Fruit fly (Drosophila melanogaster) whole organism, prepupa: Measurements from ENCODE around the gene CG13857.
A peak's percentile ranks its signal among the peaks of the same experiment; 100 is the strongest.

ENCODE experiments used
- Blimp-1 ChIP-seq: fragments of 200-800 bp; sonication (Bioruptor generic); optimal IDR thresholded peaks from 3 replicates; lab custom pipeline; 2017; ENCODE audit warnings: missing biosample characterization, missing genetic modification characterization, mild to moderate bottlenecking, moderate library complexity, missing genetic modification reagents
- CG10631 ChIP-seq: fragments of 200-800 bp; sonication (Bioruptor generic); optimal IDR thresholded peaks from 2 replicates; lab custom pipeline; 2016; ENCODE audit warnings: missing biosample characterization, missing genetic modification characterization
- CG10669 ChIP-seq: fragments of 200-800 bp; sonication (Bioruptor generic); optimal IDR thresholded peaks from 3 replicates; lab custom pipeline; 2018; ENCODE audit warnings: missing biosample characterization, mild to moderate bottlenecking, missing genetic modification characterization, moderate library complexity
- CG11294 ChIP-seq: fragments of 200-800 bp; sonication (Bioruptor generic); IDR thresholded peaks from 2 replicates; pipeline ENCODE4 v1.3.6; 2022; ENCODE audit warnings: missing biosample characterization, missing genetic modification characterization
- CG11762 ChIP-seq: fragments of 200-800 bp; sonication (Bioruptor generic); optimal IDR thresholded peaks from 3 replicates; lab custom pipeline; 2016; ENCODE audit warnings: missing biosample characterization, missing genetic modification characterization; ENCODE audit not compliant: insufficient read depth
- CG11902 ChIP-seq: fragments of 200-800 bp; sonication (Bioruptor generic); optimal IDR thresholded peaks from 3 replicates; lab custom pipeline; 2016; ENCODE audit warnings: missing biosample characterization, missing genetic modification characterization
- CG15336 ChIP-seq: fragments of 200-800 bp; sonication (Bioruptor generic); IDR thresholded peaks from 2 replicates; pipeline ENCODE4 v1.3.6; 2022; ENCODE audit warnings: missing biosample characterization, missing genetic modification characterization
- CG1621 ChIP-seq: fragments of 200-800 bp; sonication (Bioruptor generic); optimal IDR thresholded peaks from 3 replicates; lab custom pipeline; 2018; ENCODE audit warnings: missing biosample characterization, mild to moderate bottlenecking, missing genetic modification characterization
- CG16779 ChIP-seq: fragments of 200-800 bp; sonication (Bioruptor generic); optimal IDR thresholded peaks from 3 replicates; lab custom pipeline; 2017; ENCODE audit warnings: missing biosample characterization, mild to moderate bottlenecking, missing genetic modification characterization
- CG3032 ChIP-seq: fragments of 200-800 bp; optimal IDR thresholded peaks from 2 replicates; lab custom pipeline; 2019; ENCODE audit warnings: missing biosample characterization, mild to moderate bottlenecking, missing genetic modification characterization, moderate library complexity
- CG31627 ChIP-seq: fragments of 200-800 bp; sonication (Bioruptor generic); optimal IDR thresholded peaks from 3 replicates; lab custom pipeline; 2016; ENCODE audit warnings: missing biosample characterization, missing genetic modification characterization
- CG32006 ChIP-seq: fragments of 200-800 bp; sonication (Bioruptor generic); optimal IDR thresholded peaks from 3 replicates; lab custom pipeline; 2017; ENCODE audit warnings: missing biosample characterization, mild to moderate bottlenecking, missing genetic modification characterization
- CG34406 ChIP-seq: fragments of 200-800 bp; sonication (Bioruptor generic); optimal IDR thresholded peaks from 3 replicates; lab custom pipeline; 2016; ENCODE audit warnings: missing biosample characterization, missing genetic modification characterization
- CG3919 ChIP-seq: fragments of 200-800 bp; sonication (Bioruptor generic); optimal IDR thresholded peaks from 3 replicates; lab custom pipeline; 2016; ENCODE audit warnings: missing biosample characterization, missing genetic modification characterization
- CG4318 ChIP-seq: fragments of 200-800 bp; sonication (Bioruptor generic); optimal IDR thresholded peaks from 3 replicates; lab custom pipeline; 2017; ENCODE audit warnings: missing biosample characterization, mild to moderate bottlenecking, missing genetic modification characterization
- CG6163 ChIP-seq: fragments of 200-800 bp; sonication (Bioruptor generic); IDR thresholded peaks from 3 replicates; pipeline ENCODE4 v1.3.6; 2022; ENCODE audit warnings: missing biosample characterization, missing genetic modification characterization
- CG6276 ChIP-seq: fragments of 200-800 bp; sonication (Bioruptor generic); optimal IDR thresholded peaks from 2 replicates; lab custom pipeline; 2017; ENCODE audit warnings: missing biosample characterization, mild to moderate bottlenecking, missing genetic modification characterization
- CG6792 ChIP-seq: fragments of 200-800 bp; sonication (Bioruptor generic); optimal IDR thresholded peaks from 3 replicates; lab custom pipeline; 2016; ENCODE audit warnings: missing biosample characterization, missing genetic modification characterization
- CG6808 ChIP-seq: fragments of 200-800 bp; sonication (Bioruptor generic); optimal IDR thresholded peaks from 3 replicates; lab custom pipeline; 2017; ENCODE audit warnings: missing biosample characterization, missing genetic modification characterization, mild to moderate bottlenecking, moderate library complexity, missing genetic modification reagents
- CG8119 ChIP-seq: fragments of 200-800 bp; sonication (Bioruptor generic); IDR thresholded peaks from 3 replicates; pipeline ENCODE4 v1.3.6; 2022; ENCODE audit warnings: missing biosample characterization, missing genetic modification characterization
- CG8319 ChIP-seq: fragments of 200-800 bp; sonication (Bioruptor generic); optimal IDR thresholded peaks from 3 replicates; lab custom pipeline; 2016; ENCODE audit warnings: missing biosample characterization, missing genetic modification characterization
- CG8632 ChIP-seq: fragments of 200-800 bp; sonication (Bioruptor generic); optimal IDR thresholded peaks from 3 replicates; lab custom pipeline; 2016; ENCODE audit warnings: missing biosample characterization, missing genetic modification characterization
- CG9139 ChIP-seq: fragments of 200-800 bp; sonication (Bioruptor generic); optimal IDR thresholded peaks from 3 replicates; lab custom pipeline; 2017; ENCODE audit warnings: missing biosample characterization, mild to moderate bottlenecking, missing genetic modification characterization
- Eip75B ChIP-seq: fragments of 200-800 bp; sonication (Bioruptor generic); optimal IDR thresholded peaks from 3 replicates; lab custom pipeline; 2016; ENCODE audit warnings: missing biosample characterization, missing genetic modification characterization
- Eip78C ChIP-seq: fragments of 200-800 bp; sonication (Bioruptor generic); peaks from one replicate; lab custom pipeline; 2016; ENCODE audit warnings: missing biosample characterization, missing genetic modification characterization
- Ets21C ChIP-seq: fragments of 200-800 bp; sonication (Bioruptor generic); optimal IDR thresholded peaks from 3 replicates; lab custom pipeline; 2016; ENCODE audit warnings: missing biosample characterization, missing genetic modification characterization
- Gug ChIP-seq: fragments of 200-800 bp; sonication (Bioruptor generic); IDR thresholded peaks from 2 replicates; pipeline ENCODE4 v1.3.6; 2022; ENCODE audit warnings: missing biosample characterization, missing genetic modification characterization
- Hr38 ChIP-seq: sonication (Bioruptor generic); optimal IDR thresholded peaks from 2 replicates; lab custom pipeline; 2016; ENCODE audit warnings: missing biosample characterization, missing genetic modification characterization
- Lpt ChIP-seq: fragments of 200-800 bp; sonication (Bioruptor generic); optimal IDR thresholded peaks from 3 replicates; lab custom pipeline; 2016; ENCODE audit warnings: missing biosample characterization, missing genetic modification characterization
- Met ChIP-seq: fragments of 200-800 bp; sonication (Bioruptor generic); optimal IDR thresholded peaks from 3 replicates; lab custom pipeline; 2016; ENCODE audit warnings: missing biosample characterization, missing genetic modification characterization
- OdsH ChIP-seq: fragments of 200-800 bp; sonication (Bioruptor generic); optimal IDR thresholded peaks from 3 replicates; lab custom pipeline; 2016; ENCODE audit warnings: missing biosample characterization, missing genetic modification characterization
- Smox ChIP-seq: fragments of 200-800 bp; sonication (Bioruptor generic); optimal IDR thresholded peaks from 3 replicates; lab custom pipeline; 2016; ENCODE audit warnings: missing biosample characterization, missing genetic modification characterization
- Sox102F ChIP-seq: fragments of 200-800 bp; sonication (Bioruptor generic); optimal IDR thresholded peaks from 2 replicates; lab custom pipeline; 2016; ENCODE audit warnings: missing biosample characterization, mild to moderate bottlenecking, missing genetic modification characterization
- Sox14 ChIP-seq: fragments of 200-800 bp; sonication (Bioruptor generic); optimal IDR thresholded peaks from 3 replicates; lab custom pipeline; 2016; ENCODE audit warnings: missing biosample characterization, missing genetic modification characterization
- Sox15 ChIP-seq: fragments of 200-800 bp; sonication (Bioruptor generic); optimal IDR thresholded peaks from 3 replicates; lab custom pipeline; 2016; ENCODE audit warnings: missing biosample characterization, missing genetic modification characterization
- achi ChIP-seq: fragments of 200-800 bp; sonication (Bioruptor generic); optimal IDR thresholded peaks from 3 replicates; lab custom pipeline; 2016; ENCODE audit warnings: missing biosample characterization, missing genetic modification characterization
- cyc ChIP-seq: fragments of 200-800 bp; sonication (Bioruptor generic); optimal IDR thresholded peaks from 3 replicates; lab custom pipeline; 2016; ENCODE audit warnings: missing biosample characterization, missing genetic modification characterization
- dac ChIP-seq: fragments of 200-800 bp; sonication (Bioruptor generic); optimal IDR thresholded peaks from 2 replicates; lab custom pipeline; 2017; ENCODE audit warnings: missing biosample characterization, mild to moderate bottlenecking, missing genetic modification characterization
- dsx ChIP-seq: fragments of 200-800 bp; optimal IDR thresholded peaks from 3 replicates; lab custom pipeline; 2019; ENCODE audit warnings: missing biosample characterization, mild to moderate bottlenecking, missing genetic modification characterization, moderate library complexity; ENCODE audit not compliant: poor library complexity, severe bottlenecking
- eg ChIP-seq: fragments of 200-800 bp; sonication (Bioruptor generic); IDR thresholded peaks from 3 replicates; pipeline ENCODE4 v1.3.6; 2022; ENCODE audit warnings: missing biosample characterization, missing genetic modification characterization
- fd59A ChIP-seq: fragments of 200-800 bp; sonication (Bioruptor generic); optimal IDR thresholded peaks from 2 replicates; lab custom pipeline; 2017; ENCODE audit warnings: missing biosample characterization, mild to moderate bottlenecking, missing genetic modification characterization, missing genetic modification reagents
- fd85E ChIP-seq: fragments of 200-800 bp; sonication (Bioruptor generic); optimal IDR thresholded peaks from 3 replicates; lab custom pipeline; 2016; ENCODE audit warnings: missing biosample characterization, missing genetic modification characterization
- fkh ChIP-seq: fragments of 200-800 bp; sonication (Bioruptor generic); optimal IDR thresholded peaks from 3 replicates; lab custom pipeline; 2017; ENCODE audit warnings: missing biosample characterization, mild to moderate bottlenecking, missing genetic modification characterization, moderate library complexity
- lz ChIP-seq: fragments of 200-800 bp; sonication (Bioruptor generic); optimal IDR thresholded peaks from 3 replicates; lab custom pipeline; 2016; ENCODE audit warnings: missing biosample characterization, missing genetic modification characterization
- net ChIP-seq: fragments of 200-800 bp; sonication (Bioruptor generic); optimal IDR thresholded peaks from 3 replicates; lab custom pipeline; 2016; ENCODE audit warnings: missing biosample characterization, missing genetic modification characterization
- pdm3 ChIP-seq: fragments of 200-800 bp; sonication (Bioruptor generic); optimal IDR thresholded peaks from 3 replicates; lab custom pipeline; 2016; ENCODE audit warnings: missing biosample characterization, missing genetic modification characterization
- spab ChIP-seq: fragments of 200-800 bp; sonication (Bioruptor generic); optimal IDR thresholded peaks from 2 replicates; lab custom pipeline; 2017; ENCODE audit warnings: missing biosample characterization, mild to moderate bottlenecking, missing genetic modification characterization, missing genetic modification reagents
- topi ChIP-seq: fragments of 200-800 bp; sonication (Bioruptor generic); optimal IDR thresholded peaks from 3 replicates; lab custom pipeline; 2016; ENCODE audit warnings: missing biosample characterization, missing genetic modification characterization
- vri ChIP-seq: fragments of 200-800 bp; sonication (Bioruptor generic); optimal IDR thresholded peaks from 3 replicates; lab custom pipeline; 2016; ENCODE audit warnings: missing biosample characterization, mild to moderate bottlenecking, missing genetic modification characterization

Gene CG13857

dm6 chr3R:22372535-22372934 lies 21.4 kb downstream of the CG13857 start, which contains the start of gene CG7069:
CG7069 (plus strand) TSS chr3R:22372835.
- TF ChIP-seq CG11294 (GFP tag; lab: Robert Waterston, UW) (no peak), CG3032 (no peak), Smox (GFP tag; lab: Kevin White, UChicago) (no peak), CG6808 (GFP tag; lab: Kevin White, UChicago) (no peak), CG1621 (no peak), spab (GFP tag; lab: Kevin White, UChicago) (no peak), Sox102F (GFP tag; lab: Kevin White, UChicago) (no peak), CG15336 (no peak), dac (GFP tag; lab: Kevin White, UChicago) (no peak), CG10631 (no peak), Sox14 (GFP tag; lab: Kevin White, UChicago) (no peak), CG9139 (GFP tag; lab: Kevin White, UChicago) (no peak), CG8632 (GFP tag; lab: Kevin White, UChicago) (no peak), CG11902 (GFP tag; lab: Kevin White, UChicago) (no peak), Sox15 (GFP tag; lab: Kevin White, UChicago) (no peak), CG31627 (GFP tag; lab: Kevin White, UChicago) (no peak), achi (no peak), Gug (GFP tag; lab: Robert Waterston, UW) (no peak)

- TF ChIP-seq CG16779 (tag; lab: Kevin White, UChicago) (no peak), net (GFP tag; lab: Kevin White, UChicago) (peak; percentile 64), vri (peak; percentile 2), pdm3 (GFP tag; lab: Kevin White, UChicago) (no peak), CG8119 (GFP tag; lab: Robert Waterston, UW) (peak; percentile 79), Sox14 (GFP tag; lab: Kevin White, UChicago) (peak; percentile 38), Gug (GFP tag; lab: Robert Waterston, UW) (peak; percentile 61), fd59A (GFP tag; lab: Kevin White, UChicago) (peak; percentile 44), CG3919 (GFP tag; lab: Kevin White, UChicago) (peak; percentile 60), CG31627 (GFP tag; lab: Kevin White, UChicago) (peak; percentile 46), CG15336 (peak; percentile 82), Blimp-1 (GFP tag; lab: Kevin White, UChicago) (no peak), Ets21C (GFP tag; lab: Kevin White, UChicago) (no peak), lz (GFP tag; lab: Kevin White, UChicago) (peak; percentile 51), Eip75B (GFP tag; lab: Kevin White, UChicago) (peak; percentile 60), dsx (GFP tag; lab: Kevin White, UChicago) (peak; percentile 5), CG6276 (no peak), achi (peak; percentile 58), CG11762 (peak; percentile 13), OdsH (GFP tag; lab: Kevin White, UChicago) (peak; percentile 68), CG11294 (GFP tag; lab: Robert Waterston, UW) (peak; percentile 79), Sox102F (GFP tag; lab: Kevin White, UChicago) (peak; percentile 74), Lpt (GFP tag; lab: Kevin White, UChicago) (peak; percentile 53), fd85E (GFP tag; lab: Kevin White, UChicago) (no peak), Eip78C (peak; percentile 89), CG32006 (peak; percentile 67), CG10631 (peak; percentile 62), CG6163 (GFP tag; lab: Robert Waterston, UW) (peak; percentile 62), topi (GFP tag; lab: Kevin White, UChicago) (peak; percentile 43), CG4318 (GFP tag; lab: Kevin White, UChicago) (no peak), Smox (GFP tag; lab: Kevin White, UChicago) (no peak), CG6792 (GFP tag; lab: Kevin White, UChicago) (peak; percentile 56), cyc (peak; percentile 50), Hr38 (GFP tag; lab: Kevin White, UChicago) (no peak), fkh (GFP tag; lab: Kevin White, UChicago) (peak; percentile 54), CG10669 (GFP tag; lab: Kevin White, UChicago) (peak; percentile 39), Met (GFP tag; lab: Kevin White, UChicago) (peak; percentile 66), CG8319 (GFP tag; lab: Kevin White, UChicago) (peak; percentile 48), CG8632 (GFP tag; lab: Kevin White, UChicago) (peak; percentile 52), CG34406 (peak; percentile 53), eg (GFP tag; lab: Robert Waterston, UW) (peak; percentile 89), CG3032 (peak; percentile 39), CG11902 (GFP tag; lab: Kevin White, UChicago) (peak; percentile 2)
These were observed 25.1 kb downstream of the CG13857 start for dm6 chr3R:22368777-22369214.
